Fruit fly (Drosophila melanogaster): ENCODE data around the gene Pgant6.
A peak's percentile ranks its signal among the peaks of the same experiment; 100 is the strongest.

The Pgant6 gene

DNA sequence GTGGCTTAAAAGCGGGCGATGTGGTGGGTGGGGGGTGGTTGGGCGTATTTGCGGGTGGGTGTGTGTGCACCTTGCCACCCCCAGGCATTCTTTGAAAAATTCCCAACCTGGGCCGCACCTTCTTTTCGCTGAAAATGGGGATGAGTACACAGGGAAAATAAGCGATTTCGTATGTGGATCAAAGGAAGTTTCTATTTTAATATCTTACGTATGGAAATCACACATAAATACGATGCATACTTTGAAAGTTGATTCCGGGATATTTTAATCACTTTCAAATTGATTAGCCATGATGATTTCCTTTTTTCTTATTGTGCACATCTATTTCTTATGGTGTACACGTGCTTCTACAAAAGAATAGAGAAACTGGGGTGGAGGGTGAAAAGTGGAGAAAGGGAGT lies 43.3 kb downstream of the Pgant6 start (continued):
- peak; percentile 45; the same call in 1 of the 3 replicates for TF ChIP-seq tgo (GFP tag; IDR thresholded peaks at IDR 0.05)
- no peak for TF ChIP-seq cg (GFP tag; optimal IDR thresholded peaks at IDR 0.05)
- no peak for TF ChIP-seq ham (GFP tag; IDR thresholded peaks at IDR 0.05)
- no peak for TF ChIP-seq HmgD (GFP tag; optimal IDR thresholded peaks at IDR 0.05)
- TF ChIP-seq Trl (optimal IDR thresholded peaks at IDR 0.05): no peak
- TF ChIP-seq Trl (GFP tag; optimal IDR thresholded peaks at IDR 0.05): no peak
- no peak for TF ChIP-seq pzg (GFP tag; optimal IDR thresholded peaks at IDR 0.05)
- no peak for TF ChIP-seq CG34422 (GFP tag; IDR thresholded peaks at IDR 0.05)
- TF ChIP-seq en (GFP tag; optimal IDR thresholded peaks at IDR 0.05): no peak
- peak; percentile 84 for TF ChIP-seq lab (GFP tag; optimal IDR thresholded peaks at IDR 0.05)
- peak; percentile 22 for TF ChIP-seq CG1602 (GFP tag; optimal IDR thresholded peaks at IDR 0.05)
- TF ChIP-seq eve (GFP tag; optimal IDR thresholded peaks at IDR 0.05): peak in 1 of 2 experiments; percentile 84
- no peak for TF ChIP-seq CG7271 (tag; optimal IDR thresholded peaks at IDR 0.05)
- no peak for TF ChIP-seq slou (GFP tag; optimal IDR thresholded peaks at IDR 0.05)
- peak; percentile 46 for TF ChIP-seq scrt (GFP tag; optimal IDR thresholded peaks at IDR 0.05)
- TF ChIP-seq CG3995 (GFP tag; optimal IDR thresholded peaks at IDR 0.05): no peak
- no peak for TF ChIP-seq Sry-δ (GFP tag; optimal IDR thresholded peaks at IDR 0.05)
- TF ChIP-seq CG10147 (GFP tag; optimal IDR thresholded peaks at IDR 0.05): peak; percentile 50
- TF ChIP-seq CG17361 (GFP tag; IDR thresholded peaks at IDR 0.05): peak; percentile 53
- no peak for TF ChIP-seq CG6272 (GFP tag; IDR thresholded peaks at IDR 0.05)
- no peak for TF ChIP-seq jigr1 (GFP tag; IDR thresholded peaks at IDR 0.05)
- TF ChIP-seq corto (GFP tag; optimal IDR thresholded peaks at IDR 0.05): no peak
- TF ChIP-seq Pdp1 (GFP tag; optimal IDR thresholded peaks at IDR 0.05): peak in 1 of 2 experiments; percentile 7
- TF ChIP-seq sd (tag; optimal IDR thresholded peaks at IDR 0.05): peak; percentile 57
- TF ChIP-seq sqz (GFP tag; optimal IDR thresholded peaks at IDR 0.05): peak; percentile 29
- TF ChIP-seq tna (GFP tag; IDR thresholded peaks at IDR 0.05; ENCODE audit: partially characterized antibody): no peak
- TF ChIP-seq kni (GFP tag; optimal IDR thresholded peaks at IDR 0.05): no peak
- TF ChIP-seq CG4404 (GFP tag; IDR thresholded peaks at IDR 0.05): no peak
- TF ChIP-seq CG15269 (tag; optimal IDR thresholded peaks at IDR 0.05): peak; percentile 64
- TF ChIP-seq org-1 (GFP tag; optimal IDR thresholded peaks at IDR 0.05): peak; percentile 45
- TF ChIP-seq dm (GFP tag; optimal IDR thresholded peaks at IDR 0.05): no peak
- no peak for TF ChIP-seq cato (GFP tag; optimal IDR thresholded peaks at IDR 0.05; ENCODE audit: borderline replicate concordance)
- TF ChIP-seq Drgx (GFP tag; IDR thresholded peaks at IDR 0.05): no peak
- no peak for TF ChIP-seq CG14441 (GFP tag; IDR thresholded peaks at IDR 0.05)
- peak; percentile 55 for TF ChIP-seq phol (tag; optimal IDR thresholded peaks at IDR 0.05)
- TF ChIP-seq MTF-1 (GFP tag; optimal IDR thresholded peaks at IDR 0.05; ENCODE audit: borderline replicate concordance): no peak
- 0 out of 2 replicates have a peak, but pooled peaks have one; percentile 15 for TF ChIP-seq klu (GFP tag; IDR thresholded peaks at IDR 0.05)
- TF ChIP-seq CG31441 (GFP tag; IDR thresholded peaks at IDR 0.05): peak; percentile 75
- TF ChIP-seq CG8281 (tag; optimal IDR thresholded peaks at IDR 0.05): peak; percentile 38
- TF ChIP-seq CG16813 (GFP tag; IDR thresholded peaks at IDR 0.05; ENCODE audit: partially characterized antibody): no peak
- no peak for TF ChIP-seq lov (optimal IDR thresholded peaks at IDR 0.05)
- no peak for TF ChIP-seq lov (GFP tag; IDR thresholded peaks at IDR 0.05)
- TF ChIP-seq CG13287 (GFP tag; IDR thresholded peaks at IDR 0.05; ENCODE audit: partially characterized antibody): no peak
- TF ChIP-seq CG15696 (tag; optimal IDR thresholded peaks at IDR 0.05): no peak
- no peak for TF ChIP-seq CG10274 (GFP tag; optimal IDR thresholded peaks at IDR 0.05)
- TF ChIP-seq CG4360 (GFP tag; IDR thresholded peaks at IDR 0.05): no peak
- peak; percentile 19 for TF ChIP-seq Antp (GFP tag; optimal IDR thresholded peaks at IDR 0.05)
- TF ChIP-seq Hr39 (optimal IDR thresholded peaks at IDR 0.05): no peak
- peak; percentile 55 for TF ChIP-seq Oli (tag; optimal IDR thresholded peaks at IDR 0.05)
- no peak for TF ChIP-seq shn (GFP tag; optimal IDR thresholded peaks at IDR 0.05)
- TF ChIP-seq grau (tag; optimal IDR thresholded peaks at IDR 0.05): peak; percentile 68
- TF ChIP-seq sima (GFP tag; optimal IDR thresholded peaks at IDR 0.05): no peak

All from whole organism, embryonic.